Fruit fly (Drosophila melanogaster): ENCODE measurements around the gene CG33229.

CG33229 gene

dm6 chr3L:205723-206284 lies 17.8 kb upstream of the CG33229 start, which contains the start of the genes Gk1 and CG13876 (continued):
- TF ChIP-seq CG5953 (GFP tag; IDR thresholded peaks at IDR 0.05), result peak; percentile 85
- TF ChIP-seq Lim3 (GFP tag; IDR thresholded peaks at IDR 0.05), result peak; percentile 29; the same call in 1 of the 2 replicates
- TF ChIP-seq B-H2 (GFP tag; optimal IDR thresholded peaks at IDR 0.05), result peak; percentile 97
- TF ChIP-seq CG9727 (GFP tag; optimal IDR thresholded peaks at IDR 0.05), result peak; percentile 97
- peak; percentile 97 for TF ChIP-seq CG11695 (GFP tag; IDR thresholded peaks at IDR 0.05)
- no peak for TF ChIP-seq Lhr (GFP tag; optimal IDR thresholded peaks at IDR 0.05)
- TF ChIP-seq gce (GFP tag; IDR thresholded peaks at IDR 0.05), result peak; percentile 90
- peak; percentile 33 to 88 for TF ChIP-seq crp (GFP tag; optimal IDR thresholded peaks at IDR 0.05)
- peak; percentile 57 for TF ChIP-seq fu2 (GFP tag; optimal IDR thresholded peaks at IDR 0.05)
- TF ChIP-seq ro (GFP tag; IDR thresholded peaks at IDR 0.05), result peak; percentile 78
- TF ChIP-seq sob (GFP tag; IDR thresholded peaks at IDR 0.05), result peak; percentile 95
- peak; percentile 79; the same call in 1 of the 3 replicates for TF ChIP-seq C15 (GFP tag; IDR thresholded peaks at IDR 0.05)
- TF ChIP-seq slou (GFP tag; optimal IDR thresholded peaks at IDR 0.05), result peak; percentile 72
- peak; percentile 93 for TF ChIP-seq CG34422 (GFP tag; IDR thresholded peaks at IDR 0.05)
- peak; percentile 48 to 81 for TF ChIP-seq Pdp1 (GFP tag; optimal IDR thresholded peaks at IDR 0.05)
- peak; percentile 60; the same call in 1 of the 3 replicates for TF ChIP-seq CG11560 (tag; IDR thresholded peaks at IDR 0.05)
- peak; percentile 48 for TF ChIP-seq Bdp1 (GFP tag; optimal IDR thresholded peaks at IDR 0.05)
- TF ChIP-seq CG15269 (tag; optimal IDR thresholded peaks at IDR 0.05), result peak; percentile 97
- peak; percentile 87 for TF ChIP-seq CG17612 (GFP tag; IDR thresholded peaks at IDR 0.05)
- TF ChIP-seq CG10274 (GFP tag; optimal IDR thresholded peaks at IDR 0.05), result peak; percentile 79
- peak; percentile 86 for TF ChIP-seq Rx (GFP tag; IDR thresholded peaks at IDR 0.05)
- peak; percentile 91 for TF ChIP-seq CG1602 (GFP tag; optimal IDR thresholded peaks at IDR 0.05)
- peak; percentile 92 for TF ChIP-seq CG17385 (GFP tag; optimal IDR thresholded peaks at IDR 0.05)
- peak; percentile 95 for TF ChIP-seq Fer2 (tag; optimal IDR thresholded peaks at IDR 0.05)
- TF ChIP-seq Trl (optimal IDR thresholded peaks at IDR 0.05), result peak in 1 of 2 experiments; percentile 9
- peak; percentile 5 for TF ChIP-seq Trl (GFP tag; optimal IDR thresholded peaks at IDR 0.05)
- peak; percentile 87 for TF ChIP-seq fd64A (GFP tag; optimal IDR thresholded peaks at IDR 0.05)
- peak; percentile 91 for TF ChIP-seq Oaz (GFP tag; IDR thresholded peaks at IDR 0.05)
- TF ChIP-seq CG16813 (GFP tag; IDR thresholded peaks at IDR 0.05; ENCODE audit: partially characterized antibody), result no peak
- TF ChIP-seq Sin3A (optimal IDR thresholded peaks at IDR 0.05), result no peak
- peak; percentile 42 for TF ChIP-seq slp2 (GFP tag; optimal IDR thresholded peaks at IDR 0.05)
- peak; percentile 96 for TF ChIP-seq CG10979 (tag; optimal IDR thresholded peaks at IDR 0.05)
- TF ChIP-seq h (optimal IDR thresholded peaks at IDR 0.05), result no peak
- TF ChIP-seq CG7745 (tag; optimal IDR thresholded peaks at IDR 0.05), result peak; percentile 70
- peak; percentile 94 for TF ChIP-seq Ada2b (GFP tag; IDR thresholded peaks at IDR 0.05)
- peak; percentile 98 for TF ChIP-seq CG12391 (tag; optimal IDR thresholded peaks at IDR 0.05)
- peak; percentile 75 for TF ChIP-seq CG2116 (GFP tag; optimal IDR thresholded peaks at IDR 0.05)
- no peak for TF ChIP-seq Kr (GFP tag; optimal IDR thresholded peaks at IDR 0.05)
- no peak for TF ChIP-seq Dref (GFP tag; IDR thresholded peaks at IDR 0.05)
- TF ChIP-seq CG16863 (GFP tag; optimal IDR thresholded peaks at IDR 0.05), result peak; percentile 21
- peak; percentile 96 for TF ChIP-seq salm (tag; optimal IDR thresholded peaks at IDR 0.05)
- peak; percentile 72; the same call in 2 of the 3 replicates for TF ChIP-seq Optix (GFP tag; IDR thresholded peaks at IDR 0.05)
- TF ChIP-seq Dad (GFP tag; optimal IDR thresholded peaks at IDR 0.05), result peak; percentile 7
- peak; percentile 98 for TF ChIP-seq gem (tag; optimal IDR thresholded peaks at IDR 0.05)
- peak; percentile 45 for TF ChIP-seq Side (GFP tag; optimal IDR thresholded peaks at IDR 0.05)
- peak; percentile 95 for TF ChIP-seq D19A (tag; optimal IDR thresholded peaks at IDR 0.05)
- TF ChIP-seq BEAF-32 (GFP tag; optimal IDR thresholded peaks at IDR 0.05), result peak; percentile 37
- peak; percentile 96 for TF ChIP-seq mirr (GFP tag; optimal IDR thresholded peaks at IDR 0.05)
- TF ChIP-seq MESR4 (GFP tag; optimal IDR thresholded peaks at IDR 0.05), result peak; percentile 48
- TF ChIP-seq mld (GFP tag; IDR thresholded peaks at IDR 0.05; ENCODE audit: partially characterized antibody), result no peak
- peak; percentile 60; the same call in 1 of the 2 replicates for TF ChIP-seq danr (GFP tag; IDR thresholded peaks at IDR 0.05)

Measured in whole organism, embryonic.